Fruit fly (Drosophila melanogaster) whole organism: ENCODE results near the gene Ykt6.

Experiments used
- CG8478 ChIP-seq: fragments of >200 bp; optimal IDR thresholded peaks from 2 replicates; lab custom pipeline; 2018; ENCODE audit warnings: inconsistent platforms
- Dll ChIP-seq: fragments of >200 bp; optimal IDR thresholded peaks from 2 replicates; lab custom pipeline; 2017
- EcR ChIP-seq, 2 experiments: fragments of >200 bp; optimal IDR thresholded peaks; 2 replicates each; lab custom pipeline; 2017; ENCODE audit warnings: missing biosample characterization in 2 of 2, missing genetic modification characterization in 2 of 2, missing genetic modification reagents in 2 of 2
- pan ChIP-seq: fragments of >200 bp; optimal IDR thresholded peaks from 2 replicates; lab custom pipeline; 2017
- psq ChIP-seq: fragments of >200 bp; optimal IDR thresholded peaks from 2 replicates; lab custom pipeline; 2017
- usp ChIP-seq: fragments of >200 bp; optimal IDR thresholded peaks from 2 replicates; lab custom pipeline; 2017; ENCODE audit warnings: missing biosample characterization, missing genetic modification characterization, mixed read lengths

Gene Ykt6

DNA sequence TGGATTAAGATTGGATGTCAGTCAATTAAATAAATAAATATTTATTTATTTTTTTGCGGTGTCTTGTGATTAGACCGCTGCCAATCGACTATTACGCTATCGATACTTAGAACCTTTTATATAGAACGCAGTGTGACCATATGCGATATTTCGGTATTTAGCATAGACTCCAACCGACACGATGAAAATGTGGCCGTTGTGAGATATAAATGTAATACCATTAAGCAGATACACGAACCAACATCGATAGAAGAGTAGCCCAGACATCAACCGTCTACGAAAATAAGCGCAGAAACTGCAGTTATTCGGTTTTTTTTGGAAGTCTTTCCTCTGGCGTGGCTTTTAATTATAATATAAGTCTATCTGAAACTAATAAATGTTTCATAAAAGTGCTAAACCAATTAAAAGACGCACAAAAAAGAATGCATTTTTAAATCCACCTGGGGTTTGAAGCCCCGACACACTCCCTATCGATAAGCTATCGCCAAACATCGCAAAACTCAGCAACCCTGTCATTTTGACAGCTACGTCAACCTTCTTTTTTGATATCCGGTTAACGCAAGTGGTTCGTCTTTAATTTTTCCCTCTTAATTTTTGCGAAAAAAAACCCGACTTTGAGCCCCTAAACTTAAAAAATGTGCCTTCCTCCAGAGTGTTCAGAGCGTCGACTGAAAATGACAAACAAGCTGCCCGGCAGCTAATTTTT is 13.2 kb downstream of the Ykt6 start, which contains the start of the genes Dhdds and RpS14a:
TSS of gene Dhdds (minus strand) at position 142 of the 706 bp plus-strand sequence.
TSS of gene RpS14a (plus strand) at position 533 of the 706 bp plus-strand sequence.
- TF ChIP-seq pan (lab: Kevin White, UChicago) (no peak), EcR (GFP tag; optimal IDR thresholded peaks at IDR 0.05; lab: Kevin White, UChicago) (no peak)

- TF ChIP-seq usp (GFP tag; lab: Kevin White, UChicago) (no peak), CG8478 (lab: Kevin White, UChicago) (no peak), pan (lab: Kevin White, UChicago) (no peak), Dll (lab: Kevin White, UChicago) (no peak), EcR (GFP tag; optimal IDR thresholded peaks at IDR 0.05; lab: Kevin White, UChicago) (no peak), psq (lab: Kevin White, UChicago) (no peak)
Measured at dm6 chrX:7934679-7935078, 14.5 kb downstream of the Ykt6 start, which contains the start of gene RpS14b. RpS14b (plus strand) TSS chrX:7934898.

- TF ChIP-seq usp (GFP tag; lab: Kevin White, UChicago) (no peak), psq (lab: Kevin White, UChicago) (no peak)
Measured at dm6 chrX:7935798-7936572, 15.8 kb downstream of the Ykt6 start, which contains the start of gene Ubr3. Ubr3 (plus strand) TSS chrX:7935896.

dm6 chrX:7937588-7938481 is 17.6 kb downstream of the Ykt6 start:
- TF ChIP-seq CG8478 (lab: Kevin White, UChicago) (peak; percentile 34), EcR (GFP tag; optimal IDR thresholded peaks at IDR 0.05; lab: Kevin White, UChicago) (peak in 1 of 2 experiments; percentile 91), pan (lab: Kevin White, UChicago) (no peak), Dll (lab: Kevin White, UChicago) (no peak)

DNA sequence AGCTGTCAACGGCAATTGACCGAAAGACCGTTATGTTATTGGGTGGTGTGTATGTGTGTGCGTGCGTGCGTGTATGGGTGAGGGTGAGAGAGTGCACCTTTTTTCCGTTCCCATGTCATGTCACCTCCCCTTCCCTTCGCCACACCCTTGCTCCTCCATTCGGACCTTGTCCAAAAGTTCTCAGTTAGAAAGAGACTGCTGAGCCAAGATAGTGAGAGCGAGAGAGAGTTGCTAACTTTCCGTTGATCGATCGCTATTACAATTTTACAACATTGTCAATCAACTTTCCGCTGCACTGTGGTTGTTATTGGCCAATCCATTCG is 18.2 kb downstream of the Ykt6 start:
- TF ChIP-seq Dll (lab: Kevin White, UChicago), result no peak
- no peak for TF ChIP-seq EcR (GFP tag; optimal IDR thresholded peaks at IDR 0.05; lab: Kevin White, UChicago)
- no peak for TF ChIP-seq psq (lab: Kevin White, UChicago)
- no peak for TF ChIP-seq pan (lab: Kevin White, UChicago)
- TF ChIP-seq usp (GFP tag; lab: Kevin White, UChicago), result no peak
- TF ChIP-seq CG8478 (lab: Kevin White, UChicago), result no peak

DNA sequence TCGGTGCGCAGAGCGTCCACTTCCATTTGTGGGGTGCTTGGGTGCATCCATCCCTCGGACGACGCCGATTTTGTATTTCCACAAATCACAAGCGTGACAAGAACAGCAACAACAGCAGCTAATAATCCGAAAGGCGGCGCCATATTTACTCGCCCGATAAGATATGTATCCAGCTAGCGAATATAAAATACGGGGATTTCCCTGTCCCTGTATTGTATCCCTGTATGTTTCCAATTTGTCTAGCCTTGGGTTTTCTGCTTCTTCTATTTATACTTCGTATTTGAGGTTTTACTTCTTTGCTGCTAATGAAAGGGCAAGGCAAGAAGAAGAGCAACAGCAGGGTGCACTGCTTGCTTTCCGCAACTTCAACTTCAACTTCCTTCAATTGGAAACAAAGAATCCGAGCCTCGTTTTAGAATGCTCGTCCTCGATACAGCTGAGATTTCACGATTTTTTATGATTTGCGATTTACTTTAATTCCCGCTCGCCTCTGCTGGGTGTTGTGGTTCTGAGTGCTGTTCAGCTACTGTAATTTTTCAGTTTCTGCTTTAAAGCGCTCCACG is 24.0 kb downstream of the Ykt6 start:
- TF ChIP-seq pan (lab: Kevin White, UChicago) (no peak), Dll (lab: Kevin White, UChicago) (no peak), EcR (GFP tag; optimal IDR thresholded peaks at IDR 0.05; lab: Kevin White, UChicago) (no peak), CG8478 (lab: Kevin White, UChicago) (no peak), psq (lab: Kevin White, UChicago) (no peak), usp (GFP tag; lab: Kevin White, UChicago) (no peak)

dm6 chrX:7944772-7945722 is 24.8 kb downstream of the Ykt6 start:
- no peak for TF ChIP-seq EcR (GFP tag; optimal IDR thresholded peaks at IDR 0.05; lab: Kevin White, UChicago)
- TF ChIP-seq Dll (lab: Kevin White, UChicago), result peak; percentile 94

dm6 chrX:7946858-7947313 is 26.7 kb downstream of the Ykt6 start, which contains the start of gene orion:
orion (minus strand) TSS chrX:7946908.
- peak; percentile 39 for TF ChIP-seq Dll (lab: Kevin White, UChicago)
- TF ChIP-seq CG8478 (lab: Kevin White, UChicago), result no peak

DNA sequence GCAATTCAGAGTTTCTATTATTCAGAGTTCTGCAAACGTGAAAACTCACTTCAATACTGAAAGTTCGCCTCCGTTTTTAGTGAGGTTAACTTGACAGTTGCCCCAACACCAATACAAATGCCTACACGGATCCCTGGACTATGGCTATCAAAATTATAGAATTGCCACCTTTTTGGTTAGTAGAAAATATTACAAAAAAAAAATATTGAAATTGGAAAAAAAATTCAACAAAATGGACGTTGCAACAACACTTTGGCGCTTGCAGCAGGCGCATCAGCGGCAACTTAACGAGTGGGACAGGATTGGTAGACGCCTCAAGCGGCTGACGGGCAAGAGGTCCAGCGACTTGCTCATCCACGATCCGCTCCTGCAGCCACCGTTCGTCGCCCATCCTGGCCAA is 35.7 kb downstream of the Ykt6 start, which contains the start of the genes CG15332 and CG15330:
TSS of gene CG15332 (minus strand) at position 101 of the 400 bp plus-strand sequence.
TSS of gene CG15330 (plus strand) at position 175 of the 400 bp plus-strand sequence.
- TF ChIP-seq EcR (GFP tag; optimal IDR thresholded peaks at IDR 0.05; lab: Kevin White, UChicago), result no peak
- TF ChIP-seq Dll (lab: Kevin White, UChicago), result no peak
- no peak for TF ChIP-seq pan (lab: Kevin White, UChicago)
- TF ChIP-seq CG8478 (lab: Kevin White, UChicago), result no peak
- no peak for TF ChIP-seq psq (lab: Kevin White, UChicago)
- TF ChIP-seq usp (GFP tag; lab: Kevin White, UChicago), result no peak

dm6 chrX:7959025-7959424 is 38.8 kb downstream of the Ykt6 start:
- TF ChIP-seq CG8478 (lab: Kevin White, UChicago) (no peak), psq (lab: Kevin White, UChicago) (no peak), usp (GFP tag; lab: Kevin White, UChicago) (no peak), EcR (GFP tag; optimal IDR thresholded peaks at IDR 0.05; lab: Kevin White, UChicago) (no peak), Dll (lab: Kevin White, UChicago) (no peak), pan (lab: Kevin White, UChicago) (no peak)
